Fruit fly (Drosophila melanogaster): ENCODE data around the gene eIF2D.

Gene eIF2D

dm6 chr3R:29112398-29113150, 39.0 kb downstream of the eIF2D start, which contains the start of the genes alpha-Man-Ib and Pdhb (continued):
- TF ChIP-seq CG3838 (GFP tag; optimal IDR thresholded peaks at IDR 0.05) (no peak), CG7271 (tag; optimal IDR thresholded peaks at IDR 0.05) (peak; percentile 1), CG18011 (GFP tag; optimal IDR thresholded peaks at IDR 0.05) (peak; percentile 39), wek (GFP tag; optimal IDR thresholded peaks at IDR 0.05) (no peak), CG13424 (tag; optimal IDR thresholded peaks at IDR 0.05) (peak; percentile 87), CG15601 (tag; optimal IDR thresholded peaks at IDR 0.05) (peak; percentile 81), tx (GFP tag; optimal IDR thresholded peaks at IDR 0.05) (no peak), shn (GFP tag; optimal IDR thresholded peaks at IDR 0.05) (peak; percentile 29), CG12659 (GFP tag; optimal IDR thresholded peaks at IDR 0.05) (peak; percentile 92), jigr1 (GFP tag; IDR thresholded peaks at IDR 0.05) (peak; percentile 57; the same call in 1 of the 3 replicates), Ravus (GFP tag; IDR thresholded peaks at IDR 0.05) (no peak), CHES-1-like (GFP tag; optimal IDR thresholded peaks at IDR 0.05) (peak; percentile 19), CG7357 (GFP tag; IDR thresholded peaks at IDR 0.05) (peak; percentile 75), kah (GFP tag; optimal IDR thresholded peaks at IDR 0.05) (no peak), nau (GFP tag; optimal IDR thresholded peaks at IDR 0.05) (no peak), az2 (GFP tag; optimal IDR thresholded peaks at IDR 0.05) (peak; percentile 77), dati (GFP tag; IDR thresholded peaks at IDR 0.05) (no peak), CG8388 (GFP tag; optimal IDR thresholded peaks at IDR 0.05) (peak; percentile 67), tll (GFP tag; optimal IDR thresholded peaks at IDR 0.05) (no peak), Lpt (GFP tag; optimal IDR thresholded peaks at IDR 0.05) (no peak), twi (tag; optimal IDR thresholded peaks at IDR 0.05) (peak; percentile 73), so (GFP tag; IDR thresholded peaks at IDR 0.05) (peak; percentile 49; the same call in 1 of the 3 replicates), CG1647 (GFP tag; optimal IDR thresholded peaks at IDR 0.05) (peak; percentile 22), bigmax (GFP tag; optimal IDR thresholded peaks at IDR 0.05) (no peak), Ada2b (GFP tag; IDR thresholded peaks at IDR 0.05) (peak; percentile 71), E2f2 (GFP tag; IDR thresholded peaks at IDR 0.05) (peak; percentile 52), run (tag; optimal IDR thresholded peaks at IDR 0.05) (no peak), tna (GFP tag; IDR thresholded peaks at IDR 0.05; ENCODE audit: partially characterized antibody) (no peak), Ets65A (GFP tag) (peak; percentile 91), NK7.1 (GFP tag; optimal IDR thresholded peaks at IDR 0.05) (no peak), CG12155 (GFP tag; optimal IDR thresholded peaks at IDR 0.05) (peak; percentile 73), CG31365 (tag; optimal IDR thresholded peaks at IDR 0.05) (no peak), dan (GFP tag; IDR thresholded peaks at IDR 0.05) (peak; percentile 53; the same call in 1 of the 2 replicates), pita (GFP tag; optimal IDR thresholded peaks at IDR 0.05) (no peak), kni (GFP tag; optimal IDR thresholded peaks at IDR 0.05) (no peak), CG11560 (tag; IDR thresholded peaks at IDR 0.05) (peak; percentile 53; the same call in 1 of the 3 replicates), CG17361 (GFP tag; IDR thresholded peaks at IDR 0.05) (peak; percentile 11), lab (GFP tag; optimal IDR thresholded peaks at IDR 0.05) (peak; percentile 82), Atf3 (GFP tag; optimal IDR thresholded peaks at IDR 0.05) (no peak), maf-S (GFP tag; optimal IDR thresholded peaks at IDR 0.05) (peak; percentile 20), CG10462 (GFP tag; optimal IDR thresholded peaks at IDR 0.05) (peak; percentile 15), CG32772 (GFP tag; IDR thresholded peaks at IDR 0.05) (peak; percentile 69), Gsc (GFP tag; IDR thresholded peaks at IDR 0.05) (0 out of 2 replicates have a peak, but pooled peaks have one; percentile 49), CG10979 (tag; optimal IDR thresholded peaks at IDR 0.05) (peak; percentile 67), CG3163 (GFP tag; optimal IDR thresholded peaks at IDR 0.05) (no peak), CG2712 (tag; optimal IDR thresholded peaks at IDR 0.05) (peak; percentile 90), CG16815 (GFP tag; optimal IDR thresholded peaks at IDR 0.05) (peak; percentile 80), gce (GFP tag; IDR thresholded peaks at IDR 0.05) (no peak), Ptx1 (GFP tag; IDR thresholded peaks at IDR 0.05) (peak; percentile 92), bab2 (GFP tag; optimal IDR thresholded peaks at IDR 0.05) (peak; percentile 49)

Measured in whole organism, embryonic.